Fruit fly (Drosophila melanogaster) whole organism, embryonic: ENCODE data around the gene CG15570.

Experiments used
- Adf1 ChIP-seq: fragments of 200-800 bp; sonication (Bioruptor generic); IDR thresholded peaks from 2 replicates; pipeline ENCODE4 v1.3.6; 2022; ENCODE audit warnings: missing biosample characterization, missing genetic modification characterization
- Atf-2 ChIP-seq: fragments of 200-800 bp; sonication (Bioruptor generic); optimal IDR thresholded peaks from 2 replicates; lab custom pipeline; 2016; ENCODE audit warnings: missing biosample characterization, missing genetic modification characterization
- Atf6 ChIP-seq: fragments of 200-800 bp; sonication (Bioruptor generic); IDR thresholded peaks from 2 replicates; pipeline ENCODE4 v1.3.6; 2022; ENCODE audit warnings: missing biosample characterization, missing genetic modification characterization
- CG11504 ChIP-seq: fragments of 200-800 bp; sonication (Bioruptor generic); optimal IDR thresholded peaks from 3 replicates; lab custom pipeline; 2019; ENCODE audit warnings: missing biosample characterization, mild to moderate bottlenecking, missing genetic modification characterization, moderate library complexity
- CG11695 ChIP-seq: fragments of 200-800 bp; sonication (Bioruptor generic); IDR thresholded peaks from 3 replicates; pipeline ENCODE4 v1.3.6; 2022; ENCODE audit warnings: missing biosample characterization, missing genetic modification characterization
- CG14710 ChIP-seq: fragments of 200-800 bp; sonication (Bioruptor generic); optimal IDR thresholded peaks from 3 replicates; lab custom pipeline; 2019; ENCODE audit warnings: missing biosample characterization, mild to moderate bottlenecking, missing genetic modification characterization, moderate library complexity
- CG15073 ChIP-seq: fragments of 200-800 bp; sonication (Bioruptor generic); optimal IDR thresholded peaks from 2 replicates; lab custom pipeline; 2016; ENCODE audit warnings: missing biosample characterization, missing genetic modification characterization
- CG15514 ChIP-seq: fragments of 200-800 bp; sonication (Bioruptor generic); optimal IDR thresholded peaks from 3 replicates; lab custom pipeline; 2017; ENCODE audit warnings: missing biosample characterization, missing genetic modification characterization, mild to moderate bottlenecking, moderate library complexity, missing genetic modification reagents
- CG1647 ChIP-seq: fragments of 200-800 bp; sonication (Bioruptor generic); optimal IDR thresholded peaks from 3 replicates; lab custom pipeline; 2016; ENCODE audit warnings: missing biosample characterization, missing genetic modification characterization
- CG1792 ChIP-seq: fragments of 200-800 bp; sonication (Bioruptor generic); optimal IDR thresholded peaks from 2 replicates; lab custom pipeline; 2016; ENCODE audit warnings: missing biosample characterization, missing genetic modification characterization
- CG18011 ChIP-seq: fragments of 200-800 bp; sonication (Bioruptor generic); optimal IDR thresholded peaks from 2 replicates; lab custom pipeline; 2017; ENCODE audit warnings: missing biosample characterization, missing genetic modification characterization, mild to moderate bottlenecking, moderate library complexity, missing genotype
- CG18599 ChIP-seq: fragments of 200-800 bp; sonication (Bioruptor generic); optimal IDR thresholded peaks from 3 replicates; lab custom pipeline; 2017; ENCODE audit warnings: missing biosample characterization, missing genetic modification characterization, mild to moderate bottlenecking, moderate library complexity, missing genetic modification reagents
- CG32532 ChIP-seq: fragments of 200-800 bp; sonication (Bioruptor generic); IDR thresholded peaks from 2 replicates; pipeline ENCODE4 v1.3.6; 2022; ENCODE audit warnings: missing biosample characterization, missing genetic modification characterization
- CG3726 ChIP-seq: fragments of 200-800 bp; sonication (Bioruptor generic); IDR thresholded peaks from 3 replicates; pipeline ENCODE4, ENCODE4 v1.3.6; 2022; ENCODE audit warnings: missing biosample characterization, missing genetic modification characterization
- CG6854 ChIP-seq: fragments of 200-800 bp; sonication (Bioruptor generic); optimal IDR thresholded peaks from 3 replicates; lab custom pipeline; 2017; ENCODE audit warnings: missing biosample characterization, mild to moderate bottlenecking, missing genetic modification characterization
- CG7372 ChIP-seq: fragments of 200-800 bp; sonication (Bioruptor generic); IDR thresholded peaks from 2 replicates; pipeline ENCODE4 v1.3.6; 2022; ENCODE audit warnings: missing biosample characterization, missing genetic modification characterization
- CG7987 ChIP-seq: fragments of 200-800 bp; sonication (Bioruptor generic); optimal IDR thresholded peaks from 2 replicates; lab custom pipeline; 2018; ENCODE audit warnings: missing biosample characterization, mild to moderate bottlenecking, missing genetic modification characterization, moderate library complexity
- Chrac-16 ChIP-seq: fragments of 200-800 bp; sonication (Bioruptor generic); optimal IDR thresholded peaks from 3 replicates; lab custom pipeline; 2016; ENCODE audit warnings: missing biosample characterization, missing genetic modification characterization
- CrebB ChIP-seq: fragments of 200-800 bp; sonication (Bioruptor generic); optimal IDR thresholded peaks from 3 replicates; lab custom pipeline; 2018; ENCODE audit warnings: missing biosample characterization, mild to moderate bottlenecking, missing genetic modification characterization
- Dad ChIP-seq: fragments of 200-800 bp; sonication (Bioruptor generic); optimal IDR thresholded peaks from 3 replicates; lab custom pipeline; 2016; ENCODE audit warnings: missing biosample characterization, missing genetic modification characterization
- Dp ChIP-seq: fragments of 200-800 bp; sonication (Bioruptor generic); optimal IDR thresholded peaks from 2 replicates; lab custom pipeline; 2018; ENCODE audit warnings: missing biosample characterization, mild to moderate bottlenecking, missing genetic modification characterization, moderate library complexity
- Gsc ChIP-seq: fragments of 200-800 bp; sonication (Bioruptor generic); IDR thresholded peaks from 2 replicates; pipeline ENCODE4 v1.3.6; 2022; ENCODE audit warnings: missing biosample characterization, missing genetic modification characterization
- Hmr ChIP-seq: fragments of 200-800 bp; sonication (Bioruptor generic); optimal IDR thresholded peaks from 3 replicates; lab custom pipeline; 2017; ENCODE audit warnings: mild to moderate bottlenecking, missing biosample characterization, missing genetic modification reagents, missing genetic modification characterization
- Hr51 ChIP-seq, 2 experiments: fragments of 200-800 bp; sonication (Bioruptor generic); optimal IDR thresholded peaks; 2 replicates in 1 of 2; 3 replicates in 1 of 2; lab custom pipeline; 2016 to 2018; ENCODE audit warnings: missing biosample characterization in 2 of 2, missing genetic modification characterization in 2 of 2, mild to moderate bottlenecking in 1 of 2, moderate library complexity in 1 of 2
- Hr78 ChIP-seq, 2 experiments: fragments of 200-800 bp in 1 of 2; fragments of >200 bp in 1 of 2; sonication (Bioruptor generic) in 1 of 2; optimal IDR thresholded peaks; 2 replicates each; lab custom pipeline; 2017 to 2019; ENCODE audit warnings: missing biosample characterization in 2 of 2, missing genetic modification characterization in 2 of 2, mild to moderate bottlenecking in 1 of 2, moderate library complexity in 1 of 2
- Kr ChIP-seq: fragments of 200-800 bp; sonication (Bioruptor generic); optimal IDR thresholded peaks from 2 replicates; lab custom pipeline; 2017; ENCODE audit warnings: missing biosample characterization, mild to moderate bottlenecking, missing genetic modification characterization
- Lhr ChIP-seq: fragments of 200-800 bp; sonication (Bioruptor generic); optimal IDR thresholded peaks from 3 replicates; lab custom pipeline; 2017; ENCODE audit warnings: mild to moderate bottlenecking, missing biosample characterization, missing genetic modification reagents, missing genetic modification characterization
- Med ChIP-seq: fragments of 200-800 bp; sonication (Bioruptor generic); peaks from one replicate; lab custom pipeline; 2016; ENCODE audit warnings: missing biosample characterization, missing genetic modification characterization, mild to moderate bottlenecking, inconsistent platforms, moderate library complexity
- Optix ChIP-seq: fragments of 200-800 bp; sonication (Bioruptor generic); IDR thresholded peaks from 3 replicates; pipeline ENCODE4 v1.3.6; 2022; ENCODE audit warnings: missing biosample characterization, missing genetic modification characterization
- Ptx1 ChIP-seq: fragments of 200-800 bp; sonication (Bioruptor generic); IDR thresholded peaks from 2 replicates; pipeline ENCODE4 v1.3.6; 2022; ENCODE audit warnings: missing biosample characterization, missing genetic modification characterization
- Sox100B ChIP-seq: fragments of 200-800 bp; sonication (Bioruptor generic); optimal IDR thresholded peaks from 3 replicates; lab custom pipeline; 2018; ENCODE audit warnings: missing biosample characterization, mild to moderate bottlenecking, missing genetic modification characterization
- Sox102F ChIP-seq: fragments of 200-800 bp; sonication (Bioruptor generic); optimal IDR thresholded peaks from 2 replicates; lab custom pipeline; 2018; ENCODE audit warnings: missing biosample characterization, mild to moderate bottlenecking, missing genetic modification characterization, moderate library complexity
- Tbp ChIP-seq: fragments of >200 bp; optimal IDR thresholded peaks from 2 replicates; lab custom pipeline; 2018; ENCODE audit warnings: missing biosample characterization, missing genetic modification characterization
- bowl ChIP-seq: fragments of 200-800 bp; sonication (Bioruptor generic); IDR thresholded peaks from 2 replicates; pipeline ENCODE4 v1.3.6; 2022; ENCODE audit warnings: missing biosample characterization, missing genetic modification characterization
- danr ChIP-seq: fragments of 200-800 bp; sonication (Bioruptor generic); IDR thresholded peaks from 2 replicates; pipeline ENCODE4 v1.3.6; 2022; ENCODE audit warnings: missing biosample characterization, missing genetic modification characterization
- dimm ChIP-seq: fragments of 200-800 bp; sonication (Bioruptor generic); IDR thresholded peaks from 2 replicates; pipeline ENCODE4 v1.3.6; 2022; ENCODE audit warnings: missing biosample characterization, missing genetic modification characterization
- dpn ChIP-seq, 2 experiments: fragments of 200-800 bp; sonication (Bioruptor generic); optimal IDR thresholded peaks; 3 replicates each; lab custom pipeline; 2016; ENCODE audit warnings: missing biosample characterization in 2 of 2, missing genetic modification characterization in 2 of 2
- eve ChIP-seq, 2 experiments: fragments of >200 bp; optimal IDR thresholded peaks; 2 replicates each; lab custom pipeline; 2017; ENCODE audit warnings: missing biosample characterization in 2 of 2, missing genetic modification characterization in 2 of 2
- fd102C ChIP-seq: fragments of 200-800 bp; sonication (Bioruptor generic); optimal IDR thresholded peaks from 2 replicates; lab custom pipeline; 2018; ENCODE audit warnings: missing biosample characterization, mild to moderate bottlenecking, missing genetic modification characterization, moderate library complexity
- jing ChIP-seq: fragments of 200-800 bp; sonication (Bioruptor generic); optimal IDR thresholded peaks from 2 replicates; lab custom pipeline; 2018; ENCODE audit warnings: missing biosample characterization, mild to moderate bottlenecking, missing genetic modification characterization
- luna ChIP-seq: fragments of 200-800 bp; sonication (Bioruptor generic); optimal IDR thresholded peaks from 2 replicates; lab custom pipeline; 2016; ENCODE audit warnings: missing biosample characterization, missing genetic modification characterization
- nerfin-2 ChIP-seq: fragments of 200-800 bp; sonication (Bioruptor generic); IDR thresholded peaks from 2 replicates; pipeline ENCODE4 v1.3.6; 2022; ENCODE audit warnings: missing biosample characterization, missing genetic modification characterization; ENCODE audit not compliant: partially characterized antibody
- pnt ChIP-seq: fragments of 200-800 bp; sonication (Bioruptor generic); optimal IDR thresholded peaks from 3 replicates; lab custom pipeline; 2016; ENCODE audit warnings: missing biosample characterization, missing genetic modification characterization
- salm ChIP-seq: fragments of 200-800 bp; sonication (Bioruptor generic); optimal IDR thresholded peaks from 2 replicates; lab custom pipeline; 2018; ENCODE audit warnings: missing biosample characterization, mild to moderate bottlenecking, missing genetic modification characterization
- sd ChIP-seq: fragments of 200-800 bp; sonication (Bioruptor generic); optimal IDR thresholded peaks from 3 replicates; lab custom pipeline; 2018; ENCODE audit warnings: missing biosample characterization, mild to moderate bottlenecking, missing genetic modification characterization, moderate library complexity
- shn ChIP-seq: fragments of 200-800 bp; sonication (Bioruptor generic); optimal IDR thresholded peaks from 3 replicates; lab custom pipeline; 2016; ENCODE audit warnings: missing biosample characterization, missing genetic modification characterization
- slou ChIP-seq: fragments of 200-800 bp; sonication (Bioruptor generic); optimal IDR thresholded peaks from 3 replicates; lab custom pipeline; 2016; ENCODE audit warnings: missing biosample characterization, missing genetic modification characterization
- slp2 ChIP-seq: fragments of 200-800 bp; sonication (Bioruptor generic); optimal IDR thresholded peaks from 2 replicates; lab custom pipeline; 2016; ENCODE audit warnings: missing biosample characterization, missing genetic modification characterization
- toy ChIP-seq: fragments of 200-800 bp; sonication (Bioruptor generic); IDR thresholded peaks from 2 replicates; pipeline ENCODE4 v1.3.6; 2022; ENCODE audit warnings: missing biosample characterization, missing genetic modification characterization
- trh ChIP-seq: fragments of 200-800 bp; sonication (Bioruptor generic); optimal IDR thresholded peaks from 2 replicates; lab custom pipeline; 2016; ENCODE audit warnings: missing biosample characterization, missing genetic modification characterization
- ttk ChIP-seq: fragments of 200-800 bp; sonication (Bioruptor generic); IDR thresholded peaks from 2 replicates; pipeline ENCODE4 v2.1.2; 2022; ENCODE audit warnings: missing biosample characterization, missing genetic modification characterization
- z ChIP-seq: fragments of 200-800 bp; sonication (Bioruptor generic); IDR thresholded peaks from 3 replicates; pipeline ENCODE4 v1.3.6; 2022; ENCODE audit warnings: missing biosample characterization, missing genetic modification characterization

The CG15570 gene

DNA sequence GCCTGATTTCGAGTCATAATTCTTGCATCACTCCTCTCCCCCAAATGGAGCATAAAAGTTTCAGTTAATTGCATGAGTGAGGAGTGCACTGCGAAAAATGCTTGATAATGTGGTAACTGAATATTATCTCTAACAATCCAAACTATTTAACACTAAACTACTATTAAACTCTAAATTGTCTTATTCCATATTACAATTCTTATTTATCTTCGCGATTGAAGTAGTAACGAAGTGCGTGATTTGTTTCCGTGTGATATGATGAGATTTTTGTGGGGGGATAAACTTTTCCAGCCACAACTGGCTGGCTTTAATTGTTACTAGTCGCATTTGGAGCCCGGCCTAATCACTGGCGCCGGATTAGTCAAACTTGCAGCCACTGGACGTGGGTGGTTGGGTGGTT is 46.3 kb downstream of the CG15570 start (continued):
- TF ChIP-seq dpn (GFP tag; optimal IDR thresholded peaks at IDR 0.05; lab: Kevin White, UChicago) (no peak), luna (GFP tag; lab: Kevin White, UChicago) (no peak), jing (no peak), CG15073 (GFP tag; lab: Kevin White, UChicago) (no peak), pnt (GFP tag; lab: Kevin White, UChicago) (no peak), shn (no peak), CG14710 (no peak), CG11695 (GFP tag; lab: Robert Waterston, UW) (no peak), Sox100B (GFP tag; lab: Kevin White, UChicago) (no peak), CG3726 (no peak), dimm (GFP tag; lab: Robert Waterston, UW) (no peak), bowl (GFP tag; lab: Robert Waterston, UW) (no peak), nerfin-2 (GFP tag; lab: Robert Waterston, UW) (no peak), slou (GFP tag; lab: Kevin White, UChicago) (no peak), fd102C (GFP tag; lab: Kevin White, UChicago) (no peak), Hr51 (GFP tag; optimal IDR thresholded peaks at IDR 0.05; lab: Kevin White, UChicago) (peak in 1 of 2 experiments; percentile 30), CG11504 (tag; lab: Kevin White, UChicago) (peak; percentile 22), danr (GFP tag; lab: Robert Waterston, UW) (no peak), salm (tag; lab: Kevin White, UChicago) (no peak), Kr (no peak), toy (GFP tag; lab: Robert Waterston, UW) (no peak), CrebB (tag; lab: Kevin White, UChicago) (no peak), CG7987 (GFP tag; lab: Kevin White, UChicago) (no peak), trh (GFP tag; lab: Kevin White, UChicago) (no peak), CG18011 (GFP tag; lab: Kevin White, UChicago) (no peak), ttk (GFP tag; lab: Robert Waterston, UW) (no peak), Hmr (no peak), Med (GFP tag; lab: Kevin White, UChicago) (peak; percentile 61), CG1792 (no peak), Optix (GFP tag; lab: Robert Waterston, UW) (no peak), Ptx1 (GFP tag; lab: Robert Waterston, UW) (0 out of 2 replicates have a peak, but pooled peaks have one; percentile 23), Sox102F (GFP tag; lab: Kevin White, UChicago) (peak; percentile 19), eve (GFP tag; optimal IDR thresholded peaks at IDR 0.05; lab: Kevin White, UChicago) (no peak), CG32532 (GFP tag; lab: Robert Waterston, UW) (no peak), Gsc (GFP tag; lab: Robert Waterston, UW) (no peak), CG15514 (no peak), CG1647 (no peak), Chrac-16 (GFP tag; lab: Kevin White, UChicago) (no peak), Hr78 (GFP tag; optimal IDR thresholded peaks at IDR 0.05; lab: Kevin White, UChicago) (no peak), Atf6 (GFP tag; lab: Robert Waterston, UW) (no peak), Atf-2 (GFP tag; lab: Kevin White, UChicago) (no peak), Tbp (GFP tag; lab: Kevin White, UChicago) (no peak), z (no peak), Lhr (GFP tag; lab: Kevin White, UChicago) (no peak), sd (tag; lab: Kevin White, UChicago) (no peak), CG6854 (GFP tag; lab: Kevin White, UChicago) (no peak), Dad (GFP tag; lab: Kevin White, UChicago) (no peak), Adf1 (GFP tag; lab: Robert Waterston, UW) (no peak), Dp (GFP tag; lab: Kevin White, UChicago) (no peak), slp2 (no peak), CG18599 (GFP tag; lab: Kevin White, UChicago) (peak; percentile 8), CG7372 (GFP tag; lab: Robert Waterston, UW) (no peak)
